Worm (Caenorhabditis elegans): ENCODE data around the gene C54F6.17.

ce11 chrV:7551821-7552220 lies 24.6 kb downstream of the C54F6.17 start, which contains the start of gene F19F10.3:
- TF ChIP-seq ama-1 (optimal IDR thresholded peaks at IDR 0.05) (no peak), daf-8 (GFP tag; IDR thresholded peaks at IDR 0.05) (no peak), snpc-4 (tag; optimal IDR thresholded peaks at IDR 0.05) (no peak), ZK546.5 (tag; optimal IDR thresholded peaks at IDR 0.05) (no peak), snpc-1.2 (GFP tag; IDR thresholded peaks at IDR 0.05) (no peak)

Measured in whole organism, L4 larva.